Fruit fly (Drosophila melanogaster) whole organism, embryonic: ENCODE measurements around the gene CG2124.

Experiments used
- Abd-B ChIP-seq: fragments of 200-800 bp; sonication (Bioruptor generic); optimal IDR thresholded peaks from 2 replicates; lab custom pipeline; 2018; ENCODE audit warnings: missing biosample characterization, mild to moderate bottlenecking, missing genetic modification characterization, moderate library complexity
- B-H1 ChIP-seq: fragments of 200-800 bp; sonication (Bioruptor generic); IDR thresholded peaks from 3 replicates; pipeline ENCODE4 v1.3.6; 2022; ENCODE audit warnings: missing biosample characterization, missing genetic modification characterization
- CG10431 ChIP-seq: fragments of 200-800 bp; sonication (Bioruptor generic); optimal IDR thresholded peaks from 3 replicates; lab custom pipeline; 2018; ENCODE audit warnings: missing biosample characterization, mild to moderate bottlenecking, missing genetic modification characterization
- CG10565 ChIP-seq: fragments of 200-800 bp; sonication (Bioruptor generic); optimal IDR thresholded peaks from 3 replicates; lab custom pipeline; 2016; ENCODE audit warnings: missing biosample characterization, mild to moderate bottlenecking, missing genetic modification characterization
- CG11247 ChIP-seq: fragments of 200-800 bp; sonication (Bioruptor generic); IDR thresholded peaks from 2 replicates; pipeline ENCODE4 v1.3.6; 2022; ENCODE audit warnings: missing biosample characterization, missing genetic modification characterization
- CG14441 ChIP-seq: fragments of 200-800 bp; sonication (Bioruptor generic); IDR thresholded peaks from 2 replicates; pipeline ENCODE4 v1.3.6; 2022; ENCODE audit warnings: missing biosample characterization, missing genetic modification characterization
- CG15514 ChIP-seq: fragments of 200-800 bp; sonication (Bioruptor generic); optimal IDR thresholded peaks from 3 replicates; lab custom pipeline; 2017; ENCODE audit warnings: missing biosample characterization, missing genetic modification characterization, mild to moderate bottlenecking, moderate library complexity, missing genetic modification reagents
- CG15601 ChIP-seq: fragments of 200-800 bp; sonication (Bioruptor generic); optimal IDR thresholded peaks from 3 replicates; lab custom pipeline; 2019; ENCODE audit warnings: missing biosample characterization, mild to moderate bottlenecking, missing genetic modification characterization, moderate library complexity
- CG17186 ChIP-seq: fragments of 200-800 bp; sonication (Bioruptor generic); optimal IDR thresholded peaks from 3 replicates; lab custom pipeline; 2017; ENCODE audit warnings: missing biosample characterization, missing genetic modification reagents, missing genetic modification characterization
- CG17328 ChIP-seq: fragments of 200-800 bp; sonication (Bioruptor generic); IDR thresholded peaks from 2 replicates; pipeline ENCODE4 v1.3.6; 2022; ENCODE audit warnings: missing biosample characterization, missing genetic modification characterization
- CG17361 ChIP-seq: fragments of 200-800 bp; sonication (Bioruptor generic); IDR thresholded peaks from 3 replicates; pipeline ENCODE4 v1.3.6; 2022; ENCODE audit warnings: missing biosample characterization, missing genetic modification characterization
- CG1792 ChIP-seq: fragments of 200-800 bp; sonication (Bioruptor generic); optimal IDR thresholded peaks from 2 replicates; lab custom pipeline; 2016; ENCODE audit warnings: missing biosample characterization, missing genetic modification characterization
- CG2875 ChIP-seq: fragments of 200-800 bp; sonication (Bioruptor generic); optimal IDR thresholded peaks from 2 replicates; lab custom pipeline; 2017; ENCODE audit warnings: missing biosample characterization, mild to moderate bottlenecking, missing genetic modification characterization, missing genetic modification reagents
- CG30403 ChIP-seq: fragments of 200-800 bp; sonication (Bioruptor generic); optimal IDR thresholded peaks from 3 replicates; lab custom pipeline; 2016; ENCODE audit warnings: missing biosample characterization, missing genetic modification characterization
- CG31224 ChIP-seq: fragments of 200-800 bp; sonication (Bioruptor generic); IDR thresholded peaks from 2 replicates; pipeline ENCODE4 v1.3.6; 2022; ENCODE audit warnings: missing biosample characterization, missing genetic modification characterization
- CG3163 ChIP-seq: fragments of 200-800 bp; sonication (Bioruptor generic); optimal IDR thresholded peaks from 3 replicates; lab custom pipeline; 2016; ENCODE audit warnings: missing biosample characterization, missing genetic modification characterization
- CG3281 ChIP-seq: fragments of 200-800 bp; sonication (Bioruptor generic); optimal IDR thresholded peaks from 3 replicates; lab custom pipeline; 2017; ENCODE audit warnings: missing biosample characterization, mild to moderate bottlenecking, missing genetic modification characterization
- CG33557 ChIP-seq: fragments of 200-800 bp; sonication (Bioruptor generic); optimal IDR thresholded peaks from 2 replicates; lab custom pipeline; 2019; ENCODE audit warnings: missing biosample characterization, mild to moderate bottlenecking, missing genetic modification characterization, moderate library complexity
- CG4424 ChIP-seq: fragments of 200-800 bp; sonication (Bioruptor generic); optimal IDR thresholded peaks from 3 replicates; lab custom pipeline; 2016; ENCODE audit warnings: missing biosample characterization, missing genetic modification characterization
- CG6683 ChIP-seq: fragments of 200-800 bp; sonication (Bioruptor generic); optimal IDR thresholded peaks from 2 replicates; lab custom pipeline; 2017; ENCODE audit warnings: missing biosample characterization, mild to moderate bottlenecking, missing genetic modification characterization, missing genetic modification reagents
- CG6765 ChIP-seq: fragments of 200-800 bp; sonication (Bioruptor generic); optimal IDR thresholded peaks from 3 replicates; lab custom pipeline; 2017; ENCODE audit warnings: missing biosample characterization, mild to moderate bottlenecking, missing genetic modification characterization
- CG7372 ChIP-seq: fragments of 200-800 bp; sonication (Bioruptor generic); IDR thresholded peaks from 2 replicates; pipeline ENCODE4 v1.3.6; 2022; ENCODE audit warnings: missing biosample characterization, missing genetic modification characterization
- Camta ChIP-seq: fragments of 200-800 bp; sonication (Bioruptor generic); optimal IDR thresholded peaks from 2 replicates; lab custom pipeline; 2016; ENCODE audit warnings: missing biosample characterization, missing genetic modification characterization
- D ChIP-seq, 2 experiments: fragments of 200-800 bp in 1 of 2; fragments of >200 bp in 1 of 2; sonication (Bioruptor generic) in 1 of 2; optimal IDR thresholded peaks; 2 replicates in 1 of 2; 3 replicates in 1 of 2; lab custom pipeline; 2017; ENCODE audit warnings: mild to moderate bottlenecking in 1 of 2, missing biosample characterization in 1 of 2, missing genetic modification characterization in 1 of 2, missing genetic modification reagents in 1 of 2
- Dbx ChIP-seq: fragments of 200-800 bp; sonication (Bioruptor generic); IDR thresholded peaks from 3 replicates; pipeline ENCODE4 v1.3.6; 2022; ENCODE audit warnings: missing biosample characterization, missing genetic modification characterization
- Dip3 ChIP-seq: fragments of 200-800 bp; sonication (Bioruptor generic); optimal IDR thresholded peaks from 3 replicates; lab custom pipeline; 2016; ENCODE audit warnings: missing biosample characterization, missing genetic modification characterization
- HHEX ChIP-seq: fragments of 200-800 bp; sonication (Bioruptor generic); optimal IDR thresholded peaks from 3 replicates; lab custom pipeline; 2017; ENCODE audit warnings: missing biosample characterization, mild to moderate bottlenecking, missing genetic modification characterization, missing genetic modification reagents
- HLHmδ ChIP-seq: fragments of 200-800 bp; sonication (Bioruptor generic); optimal IDR thresholded peaks from 2 replicates; lab custom pipeline; 2018; ENCODE audit warnings: missing biosample characterization, mild to moderate bottlenecking, missing genetic modification characterization, moderate library complexity
- Hr39 ChIP-seq: fragments of >200 bp; optimal IDR thresholded peaks from 2 replicates; lab custom pipeline; 2017
- Hr51 ChIP-seq, 2 experiments: fragments of 200-800 bp; sonication (Bioruptor generic); optimal IDR thresholded peaks; 2 replicates in 1 of 2; 3 replicates in 1 of 2; lab custom pipeline; 2016 to 2018; ENCODE audit warnings: missing biosample characterization in 2 of 2, missing genetic modification characterization in 2 of 2, mild to moderate bottlenecking in 1 of 2, moderate library complexity in 1 of 2
- Ptx1 ChIP-seq: fragments of 200-800 bp; sonication (Bioruptor generic); IDR thresholded peaks from 2 replicates; pipeline ENCODE4 v1.3.6; 2022; ENCODE audit warnings: missing biosample characterization, missing genetic modification characterization
- Scr ChIP-seq: fragments of 200-800 bp; sonication (Bioruptor generic); IDR thresholded peaks from 2 replicates; pipeline ENCODE4 v1.3.6; 2022; ENCODE audit warnings: missing biosample characterization, missing genetic modification characterization; ENCODE audit not compliant: partially characterized antibody
- Tbp ChIP-seq: fragments of >200 bp; optimal IDR thresholded peaks from 2 replicates; lab custom pipeline; 2018; ENCODE audit warnings: missing biosample characterization, missing genetic modification characterization
- ab ChIP-seq: fragments of 200-800 bp; sonication (Bioruptor generic); optimal IDR thresholded peaks from 2 replicates; lab custom pipeline; 2016; ENCODE audit warnings: missing biosample characterization, missing genetic modification characterization
- az2 ChIP-seq: fragments of 200-800 bp; sonication (Bioruptor generic); optimal IDR thresholded peaks from 3 replicates; lab custom pipeline; 2016; ENCODE audit warnings: missing biosample characterization, missing genetic modification characterization
- bab2 ChIP-seq: fragments of 200-800 bp; sonication (Bioruptor generic); optimal IDR thresholded peaks from 2 replicates; lab custom pipeline; 2016; ENCODE audit warnings: missing biosample characterization, missing genetic modification characterization
- bbx ChIP-seq: fragments of 200-800 bp; sonication (Bioruptor generic); IDR thresholded peaks from 2 replicates; pipeline ENCODE4 v1.3.6; 2022; ENCODE audit warnings: missing biosample characterization, missing genetic modification characterization; ENCODE audit not compliant: partially characterized antibody
- chn ChIP-seq: fragments of 200-800 bp; sonication (Bioruptor generic); optimal IDR thresholded peaks from 2 replicates; lab custom pipeline; 2016; ENCODE audit warnings: missing biosample characterization, missing genetic modification characterization
- danr ChIP-seq: fragments of 200-800 bp; sonication (Bioruptor generic); IDR thresholded peaks from 2 replicates; pipeline ENCODE4 v1.3.6; 2022; ENCODE audit warnings: missing biosample characterization, missing genetic modification characterization
- dm ChIP-seq: fragments of 200-800 bp; sonication (Bioruptor generic); optimal IDR thresholded peaks from 3 replicates; lab custom pipeline; 2016; ENCODE audit warnings: missing biosample characterization, missing genetic modification characterization
- fu2 ChIP-seq: fragments of 200-800 bp; sonication (Bioruptor generic); optimal IDR thresholded peaks from 2 replicates; lab custom pipeline; 2016; ENCODE audit warnings: missing biosample characterization, missing genetic modification characterization
- h ChIP-seq: fragments of >200 bp; optimal IDR thresholded peaks from 2 replicates; lab custom pipeline; 2017
- hb ChIP-seq: fragments of 200-800 bp; sonication (Bioruptor generic); IDR thresholded peaks from 3 replicates; pipeline ENCODE4 v1.3.6; 2022; ENCODE audit warnings: missing biosample characterization, missing genetic modification characterization; ENCODE audit not compliant: partially characterized antibody
- kni ChIP-seq: fragments of 200-800 bp; sonication (Bioruptor generic); optimal IDR thresholded peaks from 3 replicates; lab custom pipeline; 2017; ENCODE audit warnings: mild to moderate bottlenecking, missing biosample characterization, missing genetic modification reagents, missing genetic modification characterization
- lilli ChIP-seq: fragments of 200-800 bp; sonication (Bioruptor generic); optimal IDR thresholded peaks from 3 replicates; lab custom pipeline; 2016; ENCODE audit warnings: missing biosample characterization, missing genetic modification characterization
- mirr ChIP-seq: fragments of 200-800 bp; sonication (Bioruptor generic); optimal IDR thresholded peaks from 3 replicates; lab custom pipeline; 2018; ENCODE audit warnings: missing biosample characterization, mild to moderate bottlenecking, missing genetic modification characterization
- mld ChIP-seq: fragments of 200-800 bp; sonication (Bioruptor generic); IDR thresholded peaks from 3 replicates; pipeline ENCODE4 v1.3.6; 2022; ENCODE audit warnings: missing biosample characterization, missing genetic modification characterization; ENCODE audit not compliant: partially characterized antibody
- tna ChIP-seq: fragments of 200-800 bp; sonication (Bioruptor generic); IDR thresholded peaks from 2 replicates; pipeline ENCODE4 v1.3.6; 2022; ENCODE audit warnings: missing biosample characterization, missing genetic modification characterization; ENCODE audit not compliant: partially characterized antibody
- ttk ChIP-seq: fragments of 200-800 bp; sonication (Bioruptor generic); IDR thresholded peaks from 2 replicates; pipeline ENCODE4 v2.1.2; 2022; ENCODE audit warnings: missing biosample characterization, missing genetic modification characterization
- tx ChIP-seq: fragments of 200-800 bp; sonication (Bioruptor generic); optimal IDR thresholded peaks from 2 replicates; lab custom pipeline; 2016; ENCODE audit warnings: missing biosample characterization, missing genetic modification characterization
- unpg ChIP-seq: fragments of 200-800 bp; sonication (Bioruptor generic); optimal IDR thresholded peaks from 3 replicates; lab custom pipeline; 2018; ENCODE audit warnings: missing biosample characterization, mild to moderate bottlenecking, missing genetic modification characterization, moderate library complexity
- usp ChIP-seq: fragments of >200 bp; optimal IDR thresholded peaks from 2 replicates; lab custom pipeline; 2017; ENCODE audit warnings: missing biosample characterization, missing genetic modification characterization

CG2124 gene

DNA sequence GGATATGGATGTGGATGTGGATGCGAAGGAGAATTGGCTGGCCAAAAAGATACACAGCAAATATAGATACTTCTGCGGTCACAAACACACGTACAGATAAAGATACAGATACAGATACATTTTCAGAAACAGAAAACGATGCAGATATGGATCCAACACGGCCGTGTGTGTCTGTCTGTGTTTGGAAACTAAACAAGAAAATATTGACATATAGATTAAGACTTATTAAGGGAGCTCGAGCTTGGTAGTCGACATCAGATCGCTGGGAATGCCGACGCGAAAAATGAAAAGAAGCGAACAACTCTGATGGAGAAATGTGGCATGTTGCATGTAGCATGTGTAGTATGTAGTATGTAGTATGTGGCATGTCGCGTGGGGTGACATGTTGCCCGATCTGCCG is 13.9 kb upstream of the CG2124 start (continued):
- TF ChIP-seq CG2875 (GFP tag; lab: Kevin White, UChicago) (peak; percentile 63), hb (GFP tag; lab: Robert Waterston, UW) (no peak), HHEX (GFP tag; lab: Kevin White, UChicago) (peak; percentile 37), Dip3 (GFP tag; lab: Kevin White, UChicago) (no peak), ttk (no peak), Dbx (GFP tag; lab: Robert Waterston, UW) (no peak), Ptx1 (GFP tag; lab: Robert Waterston, UW) (no peak), unpg (GFP tag; lab: Kevin White, UChicago) (peak; percentile 61), D (optimal IDR thresholded peaks at IDR 0.05; lab: Kevin White, UChicago) (no peak), D (GFP tag; optimal IDR thresholded peaks at IDR 0.05; lab: Kevin White, UChicago) (peak; percentile 36), CG3281 (peak; percentile 33), danr (no peak), CG33557 (peak; percentile 65), az2 (GFP tag; lab: Kevin White, UChicago) (no peak), Tbp (no peak), CG10565 (GFP tag; lab: Kevin White, UChicago) (no peak), fu2 (no peak), tna (GFP tag; lab: Robert Waterston, UW) (no peak), CG11247 (no peak), usp (GFP tag; lab: Kevin White, UChicago) (no peak), lilli (GFP tag; lab: Kevin White, UChicago) (no peak), CG17328 (GFP tag; lab: Robert Waterston, UW) (no peak), CG17361 (GFP tag; lab: Robert Waterston, UW) (no peak; the same call in 2 of the 3 replicates), bab2 (GFP tag; lab: Kevin White, UChicago) (peak; percentile 38), CG1792 (GFP tag; lab: Kevin White, UChicago) (no peak), CG31224 (GFP tag; lab: Robert Waterston, UW) (no peak), CG4424 (GFP tag; lab: Kevin White, UChicago) (peak; percentile 7), CG3163 (no peak), Scr (GFP tag; lab: Robert Waterston, UW) (no peak), CG10431 (no peak), CG6765 (GFP tag; lab: Kevin White, UChicago) (no peak), CG7372 (GFP tag; lab: Robert Waterston, UW) (no peak), CG14441 (GFP tag; lab: Robert Waterston, UW) (no peak), chn (GFP tag; lab: Kevin White, UChicago) (no peak), ab (GFP tag; lab: Kevin White, UChicago) (no peak), Camta (GFP tag; lab: Kevin White, UChicago) (peak; percentile 34), CG30403 (GFP tag; lab: Kevin White, UChicago) (no peak), CG6683 (GFP tag; lab: Kevin White, UChicago) (no peak), h (lab: Kevin White, UChicago) (no peak), HLHmδ (GFP tag; lab: Kevin White, UChicago) (no peak), mld (GFP tag; lab: Robert Waterston, UW) (no peak), CG15601 (peak; percentile 46), CG17186 (GFP tag; lab: Kevin White, UChicago) (no peak), dm (no peak), Hr51 (GFP tag; optimal IDR thresholded peaks at IDR 0.05; lab: Kevin White, UChicago) (no peak), mirr (no peak), bbx (GFP tag; lab: Robert Waterston, UW) (no peak), kni (GFP tag; lab: Kevin White, UChicago) (no peak), Abd-B (GFP tag; lab: Kevin White, UChicago) (no peak), tx (GFP tag; lab: Kevin White, UChicago) (no peak), CG15514 (no peak), Hr39 (lab: Kevin White, UChicago) (no peak), B-H1 (GFP tag; lab: Robert Waterston, UW) (no peak)
